Worm (Caenorhabditis elegans): ENCODE results near the gene K11H3.8.

DNA sequence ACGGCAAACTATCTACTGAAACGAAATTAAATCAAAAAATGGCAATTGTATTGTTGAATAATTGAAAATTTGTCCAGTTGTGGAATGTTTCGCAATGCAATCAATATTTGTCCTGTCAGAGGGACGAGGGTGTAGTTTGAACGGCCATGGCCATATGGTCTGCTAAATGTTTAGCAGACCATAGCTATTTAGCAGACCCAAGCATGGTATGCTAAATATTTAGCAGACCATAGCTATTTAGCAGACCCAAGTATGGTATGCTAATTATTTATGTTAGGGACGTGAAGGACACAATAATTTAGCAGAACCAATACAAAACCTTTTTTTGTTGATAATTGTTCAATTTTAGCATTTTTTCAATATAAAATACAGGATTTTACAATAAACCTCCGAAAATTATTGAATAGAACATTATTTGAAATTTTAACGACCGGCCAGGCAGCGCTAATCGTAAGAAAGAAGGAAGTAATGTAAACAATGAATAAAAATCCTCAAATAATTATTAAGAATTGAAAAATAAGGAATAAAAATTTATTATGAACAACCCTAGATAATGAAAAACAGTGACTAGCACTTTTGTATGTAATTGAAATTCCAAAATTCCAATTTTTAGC lies 29.9 kb upstream of the K11H3.8 start, which contains the start of gene riok-3:
- TF ChIP-seq ztf-11 (tag; optimal IDR thresholded peaks at IDR 0.05) (no peak), eor-1 (tag; optimal IDR thresholded peaks at IDR 0.05) (no peak), nhr-11 (tag; optimal IDR thresholded peaks at IDR 0.05) (no peak), nhr-28 (tag; optimal IDR thresholded peaks at IDR 0.05) (no peak), nhr-12 (tag; optimal IDR thresholded peaks at IDR 0.05) (no peak), ceh-82 (tag; optimal IDR thresholded peaks at IDR 0.05) (no peak), nhr-237 (tag; optimal IDR thresholded peaks at IDR 0.05) (no peak)
